Fruit fly (Drosophila melanogaster) S2 (cell line): Measurements from ENCODE around the gene CG45067.

ENCODE experiments used
- CG8478 ChIP-seq: fragments of >200 bp; optimal IDR thresholded peaks from 2 replicates; lab custom pipeline; 2018
- CTCF ChIP-seq, 2 experiments: fragments of >200 bp; optimal IDR thresholded peaks; 2 replicates each; lab custom pipeline; 2018

The CG45067 gene

DNA sequence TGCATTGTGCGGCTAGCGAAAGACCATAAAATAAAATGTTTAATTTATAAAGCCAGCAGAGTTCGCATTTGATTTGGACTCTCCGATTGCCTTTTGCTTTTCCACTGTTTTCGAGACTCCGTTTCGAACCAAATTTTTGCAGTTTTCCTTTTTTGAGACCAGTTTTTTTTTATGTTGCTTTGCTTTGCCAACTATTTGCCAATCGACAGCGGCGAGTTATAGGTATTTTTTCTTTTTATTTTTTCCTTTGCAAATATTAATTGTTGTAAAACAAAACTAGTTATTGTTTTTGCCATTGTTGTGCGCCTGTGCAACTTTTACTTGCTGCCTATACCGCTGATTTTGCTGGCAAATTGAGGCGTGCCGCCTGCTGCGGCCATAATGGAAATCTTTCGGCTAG is 8.7 kb downstream of the CG45067 start:
- TF ChIP-seq CG8478 (lab: Kevin White, UChicago), result no peak
- no peak for TF ChIP-seq CTCF (optimal IDR thresholded peaks at IDR 0.05; lab: Kevin White, UChicago)

DNA sequence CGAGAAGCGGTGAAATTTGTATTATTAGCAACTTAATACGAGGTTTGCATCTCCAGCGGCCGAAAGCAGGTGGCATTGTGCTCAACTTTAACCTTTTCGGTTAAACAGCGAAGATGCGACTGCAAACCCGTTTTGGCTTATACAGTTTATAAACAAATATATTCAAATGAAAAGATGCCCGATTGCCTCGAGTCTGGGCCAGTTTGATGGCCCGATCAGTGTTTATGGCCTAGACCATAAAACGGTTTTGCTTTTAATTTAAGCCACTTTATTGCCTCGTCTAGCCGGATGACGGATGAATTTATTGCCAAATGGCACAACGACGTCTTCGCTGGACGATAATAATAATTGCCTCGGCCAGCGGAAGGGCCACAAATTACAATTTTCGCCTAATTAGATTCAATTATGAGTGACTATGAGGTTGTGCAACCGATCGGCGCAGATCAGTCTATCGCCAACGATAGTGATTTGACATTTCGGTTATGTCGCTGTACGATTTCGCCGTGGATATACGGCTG is 11.7 kb downstream of the CG45067 start:
- TF ChIP-seq CTCF (optimal IDR thresholded peaks at IDR 0.05; lab: Kevin White, UChicago) (no peak), CG8478 (lab: Kevin White, UChicago) (no peak)

DNA sequence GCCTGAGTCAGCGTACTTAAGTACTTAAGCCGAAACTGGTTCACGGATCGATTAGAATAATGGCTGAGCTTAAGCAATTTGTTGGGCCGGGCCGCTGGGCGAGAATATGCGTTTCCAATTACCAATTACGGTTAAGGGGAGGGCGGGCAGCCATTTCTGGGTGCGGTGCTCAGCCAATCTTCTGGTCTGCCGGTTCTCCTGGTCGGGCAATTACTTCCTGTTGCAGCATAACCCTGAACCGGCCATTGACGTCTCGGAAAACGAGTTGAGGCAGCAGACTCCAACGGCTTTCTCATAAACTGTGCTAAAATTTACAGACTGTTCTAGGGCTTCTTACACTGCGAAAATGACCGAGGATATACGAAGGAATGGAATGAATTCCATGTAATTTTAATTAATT is 13.1 kb downstream of the CG45067 start:
- TF ChIP-seq CG8478 (lab: Kevin White, UChicago) (no peak), CTCF (optimal IDR thresholded peaks at IDR 0.05; lab: Kevin White, UChicago) (no peak)

DNA sequence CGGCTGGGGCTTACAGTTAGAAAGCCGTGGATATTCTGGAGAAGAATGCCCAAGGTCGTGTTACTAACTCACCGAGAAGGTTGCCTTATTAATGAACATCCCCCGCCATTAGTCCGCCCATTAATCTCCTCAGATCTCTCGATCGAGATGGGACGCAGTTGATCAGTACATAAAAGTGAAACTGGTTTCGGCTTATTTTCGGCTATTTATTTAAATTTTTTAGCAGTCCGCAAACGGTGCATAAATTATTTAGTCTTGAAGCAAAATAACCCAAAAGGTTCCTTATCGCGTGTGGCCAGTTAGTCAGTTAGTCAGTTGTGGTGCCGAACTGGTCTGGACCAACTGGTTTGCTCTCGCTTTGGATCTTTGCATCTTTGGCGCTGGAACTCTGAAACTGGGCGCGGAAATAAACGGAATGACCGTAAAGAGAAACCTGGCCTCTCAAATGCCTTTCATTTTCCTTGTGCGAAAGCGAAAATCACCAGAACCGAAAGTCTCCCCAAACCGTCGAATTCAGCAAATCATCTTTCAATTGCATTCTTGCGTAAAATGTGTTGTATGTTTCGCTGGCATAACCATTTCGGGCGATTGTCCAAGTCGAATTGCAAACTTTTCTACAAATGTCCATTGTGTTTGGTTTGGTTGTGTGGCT is 15.4 kb downstream of the CG45067 start:
- no peak for TF ChIP-seq CTCF (optimal IDR thresholded peaks at IDR 0.05; lab: Kevin White, UChicago)
- no peak for TF ChIP-seq CG8478 (lab: Kevin White, UChicago)

- TF ChIP-seq CTCF (optimal IDR thresholded peaks at IDR 0.05; lab: Kevin White, UChicago) (no peak), CG8478 (lab: Kevin White, UChicago) (no peak)
Measured at dm6 chr3L:3097598-3097880, 16.7 kb downstream of the CG45067 start.

- TF ChIP-seq CG8478 (lab: Kevin White, UChicago) (no peak), CTCF (optimal IDR thresholded peaks at IDR 0.05; lab: Kevin White, UChicago) (no peak)
Measured at dm6 chr3L:3096726-3097597, 17.3 kb downstream of the CG45067 start.

DNA sequence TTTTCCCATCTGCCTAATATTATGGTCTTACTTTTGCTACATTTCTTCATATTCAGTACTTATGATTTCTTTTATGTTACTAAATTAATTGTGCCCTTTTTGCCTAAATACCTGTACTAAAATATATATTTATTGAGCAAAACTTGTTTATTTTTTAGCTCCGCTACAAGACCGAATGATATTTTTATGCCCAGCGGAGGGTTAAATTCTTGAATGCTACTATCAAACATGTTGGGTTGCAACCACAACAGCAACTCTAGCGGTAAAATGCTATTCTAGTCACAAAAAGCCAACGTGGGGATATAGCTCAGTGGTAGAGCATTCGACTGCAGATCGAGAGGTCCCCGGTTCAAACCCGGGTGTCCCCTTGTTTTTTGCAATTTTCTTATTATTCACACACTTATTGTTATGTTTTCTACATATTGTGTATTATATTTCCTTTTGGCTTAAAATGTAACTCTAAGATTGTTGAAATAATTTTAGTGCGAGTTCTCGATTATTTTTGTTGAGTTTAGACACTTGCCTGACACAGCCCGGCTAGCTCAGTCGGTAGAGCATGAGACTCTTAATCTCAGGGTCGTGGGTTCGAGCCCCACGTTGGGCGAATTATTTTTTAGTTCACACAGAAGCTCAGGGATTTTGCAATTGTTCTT is 18.1 kb downstream of the CG45067 start:
- TF ChIP-seq CTCF (optimal IDR thresholded peaks at IDR 0.05; lab: Kevin White, UChicago), result no peak
- TF ChIP-seq CG8478 (lab: Kevin White, UChicago), result no peak

dm6 chr3L:3095590-3095989 is 18.7 kb downstream of the CG45067 start:
- TF ChIP-seq CTCF (optimal IDR thresholded peaks at IDR 0.05; lab: Kevin White, UChicago) (no peak), CG8478 (lab: Kevin White, UChicago) (no peak)

DNA sequence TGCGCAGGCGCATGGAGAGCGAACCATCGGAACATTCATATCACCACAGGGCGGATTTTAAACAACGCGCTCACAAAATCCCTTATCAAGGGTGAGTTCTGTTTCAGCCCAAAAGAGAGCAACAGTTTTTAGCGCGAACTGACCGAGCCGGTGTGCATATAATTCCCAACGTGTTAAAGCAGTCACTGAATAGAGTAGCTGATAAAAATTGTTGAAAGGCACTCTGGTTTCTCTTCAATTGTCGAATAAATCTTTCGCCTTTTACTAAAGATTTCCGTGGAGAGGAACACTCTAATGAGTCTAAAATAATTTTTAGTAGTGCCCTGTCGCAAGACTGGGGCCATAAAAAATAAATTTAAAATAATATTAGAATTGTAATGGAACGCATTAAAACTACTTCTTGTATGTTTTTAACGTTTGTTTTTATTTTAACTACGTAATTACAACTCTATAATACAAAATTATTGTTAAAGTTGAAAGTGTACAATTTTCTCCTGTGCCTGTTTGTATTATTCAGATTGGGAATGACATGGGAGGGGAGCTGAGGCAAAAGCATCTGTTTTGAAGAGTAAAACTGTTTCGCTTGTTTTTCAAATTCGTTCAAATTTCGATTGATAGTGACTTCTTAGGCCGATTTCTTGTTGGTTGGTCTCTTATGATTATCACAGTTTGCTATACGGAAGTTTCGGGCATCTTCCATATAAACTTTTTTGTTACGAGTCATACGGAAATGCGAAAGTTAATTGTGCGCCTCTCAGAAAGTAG is 23.5 kb downstream of the CG45067 start:
- TF ChIP-seq CTCF (optimal IDR thresholded peaks at IDR 0.05; lab: Kevin White, UChicago) (no peak), CG8478 (lab: Kevin White, UChicago) (no peak)

dm6 chr3L:3089012-3089411 is 25.3 kb downstream of the CG45067 start:
- no peak for TF ChIP-seq CTCF (optimal IDR thresholded peaks at IDR 0.05; lab: Kevin White, UChicago)
- no peak for TF ChIP-seq CG8478 (lab: Kevin White, UChicago)

DNA sequence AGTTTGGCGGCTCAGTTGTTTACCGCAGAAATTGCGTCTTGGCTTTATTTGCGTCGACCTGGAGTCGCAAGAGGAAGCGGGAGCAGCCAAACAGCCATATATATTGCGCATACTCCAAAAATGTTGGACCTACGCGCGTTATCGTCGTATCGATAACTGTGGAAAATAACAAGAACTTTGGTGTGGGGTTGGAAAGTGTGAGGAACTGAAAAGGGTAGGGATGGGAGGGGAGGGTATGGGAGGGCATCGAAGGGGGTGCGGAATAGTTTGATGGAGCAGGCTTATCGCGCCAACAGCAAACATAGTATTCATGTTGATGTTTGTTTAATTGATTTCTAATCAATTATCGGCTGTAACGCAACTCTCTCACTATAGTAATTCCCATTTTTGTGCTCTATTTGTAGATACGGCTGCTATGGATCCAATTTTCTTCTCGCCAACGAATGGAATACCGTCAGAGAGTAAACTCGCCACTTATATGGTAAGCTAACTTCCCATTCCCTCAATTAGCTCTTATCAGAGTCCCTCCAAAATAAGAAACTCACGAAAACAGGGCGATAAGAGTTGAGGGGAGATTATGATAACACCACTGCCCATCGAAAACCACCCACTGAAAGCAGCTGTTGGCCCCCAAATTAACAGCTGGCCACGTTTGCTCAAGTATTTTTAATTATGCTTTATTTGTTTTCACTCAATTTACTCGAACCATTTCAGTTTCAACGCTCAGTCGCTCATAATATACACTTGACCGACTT is 30.8 kb downstream of the CG45067 start:
- TF ChIP-seq CG8478 (lab: Kevin White, UChicago), result no peak
- TF ChIP-seq CTCF (optimal IDR thresholded peaks at IDR 0.05; lab: Kevin White, UChicago), result no peak

- TF ChIP-seq CG8478 (lab: Kevin White, UChicago), result no peak
- no peak for TF ChIP-seq CTCF (optimal IDR thresholded peaks at IDR 0.05; lab: Kevin White, UChicago)
Measured at dm6 chr3L:3081966-3082516, 32.2 kb downstream of the CG45067 start.

DNA sequence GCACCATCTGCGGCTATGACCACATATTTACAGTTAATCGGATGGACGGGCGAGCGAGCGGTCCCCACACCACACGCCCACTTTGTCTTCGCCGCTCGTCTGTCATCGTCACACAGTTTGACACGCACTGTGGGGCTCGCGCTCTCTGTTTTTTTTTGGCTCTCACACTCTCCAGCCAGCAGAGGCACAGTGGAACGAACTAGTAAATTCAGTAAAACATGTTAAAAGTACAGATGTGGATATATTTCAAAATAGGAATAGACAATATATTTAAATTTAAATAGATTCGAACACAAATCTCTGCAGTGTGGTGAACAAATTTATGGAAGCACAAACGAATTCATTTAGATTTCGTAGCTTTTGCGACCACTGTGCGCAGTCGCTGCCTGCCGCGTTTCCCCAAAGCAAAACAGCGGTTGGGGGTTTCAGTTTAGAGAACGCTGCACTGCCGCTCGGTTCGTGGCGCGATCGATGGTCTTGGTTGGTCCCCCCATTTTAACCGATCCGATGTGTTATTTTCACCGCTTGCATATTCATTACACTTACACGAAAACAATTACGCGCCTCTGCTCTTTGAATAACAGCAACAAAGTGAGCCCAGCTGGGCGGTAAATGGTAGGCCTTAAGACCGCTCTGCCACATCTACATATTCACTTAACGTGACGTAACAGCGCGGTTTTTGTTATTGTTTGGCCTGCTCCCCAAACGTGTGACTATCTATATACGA is 33.0 kb downstream of the CG45067 start:
- TF ChIP-seq CG8478 (lab: Kevin White, UChicago), result no peak
- no peak for TF ChIP-seq CTCF (optimal IDR thresholded peaks at IDR 0.05; lab: Kevin White, UChicago)
